Fruit fly (Drosophila melanogaster) whole organism, embryonic: Measurements from ENCODE around the gene TTLL6B.
A peak's percentile ranks its signal among the peaks of the same experiment; 100 is the strongest.

Source experiments
- Hr3 ChIP-seq: fragments of 200-800 bp; sonication (Bioruptor generic); optimal IDR thresholded peaks from 3 replicates; lab custom pipeline; 2016; ENCODE audit warnings: missing biosample characterization, missing genetic modification characterization
- corto ChIP-seq: fragments of 200-800 bp; sonication (Bioruptor generic); optimal IDR thresholded peaks from 2 replicates; lab custom pipeline; 2016; ENCODE audit warnings: missing biosample characterization, mild to moderate bottlenecking, missing genetic modification characterization, moderate library complexity
- sens ChIP-seq: fragments of 200-800 bp; sonication (Bioruptor generic); peaks from one replicate; lab custom pipeline; 2016; ENCODE audit warnings: missing biosample characterization, missing genetic modification characterization

DNA sequence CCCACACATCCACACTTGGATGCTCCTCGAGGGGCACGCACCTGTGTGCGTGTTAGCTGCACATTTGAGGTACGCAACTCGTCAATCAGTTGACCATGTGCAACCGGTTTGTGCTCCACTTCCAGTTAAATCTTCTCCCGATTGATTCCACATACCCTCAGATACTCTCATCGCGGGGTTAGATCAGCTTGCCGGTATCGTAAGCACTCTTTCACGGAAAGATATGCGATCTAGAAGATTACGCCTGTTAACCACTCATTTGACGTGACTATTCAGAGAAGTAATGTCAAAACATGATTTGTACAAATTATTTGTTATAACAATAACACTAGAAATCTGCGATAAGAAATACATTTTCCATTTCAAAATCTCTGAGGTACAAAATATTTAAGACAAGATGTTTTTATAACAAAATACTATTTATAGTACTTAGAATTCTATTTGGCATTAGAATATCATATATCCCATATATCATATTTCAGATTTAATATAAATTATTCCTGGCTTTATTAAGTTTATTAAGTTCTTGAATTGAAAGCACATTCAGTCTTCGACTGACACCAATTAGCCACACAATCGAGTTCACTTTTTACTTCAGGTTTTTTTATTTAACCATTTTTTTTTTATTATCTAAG, 29.9 kb downstream of the TTLL6B start:
- TF ChIP-seq sens (GFP tag; lab: Kevin White, UChicago) = peak; percentile 27
- TF ChIP-seq Hr3 = no peak
- TF ChIP-seq corto = no peak
